Fruit fly (Drosophila melanogaster): ENCODE results near the gene Aven.

The Aven gene

DNA sequence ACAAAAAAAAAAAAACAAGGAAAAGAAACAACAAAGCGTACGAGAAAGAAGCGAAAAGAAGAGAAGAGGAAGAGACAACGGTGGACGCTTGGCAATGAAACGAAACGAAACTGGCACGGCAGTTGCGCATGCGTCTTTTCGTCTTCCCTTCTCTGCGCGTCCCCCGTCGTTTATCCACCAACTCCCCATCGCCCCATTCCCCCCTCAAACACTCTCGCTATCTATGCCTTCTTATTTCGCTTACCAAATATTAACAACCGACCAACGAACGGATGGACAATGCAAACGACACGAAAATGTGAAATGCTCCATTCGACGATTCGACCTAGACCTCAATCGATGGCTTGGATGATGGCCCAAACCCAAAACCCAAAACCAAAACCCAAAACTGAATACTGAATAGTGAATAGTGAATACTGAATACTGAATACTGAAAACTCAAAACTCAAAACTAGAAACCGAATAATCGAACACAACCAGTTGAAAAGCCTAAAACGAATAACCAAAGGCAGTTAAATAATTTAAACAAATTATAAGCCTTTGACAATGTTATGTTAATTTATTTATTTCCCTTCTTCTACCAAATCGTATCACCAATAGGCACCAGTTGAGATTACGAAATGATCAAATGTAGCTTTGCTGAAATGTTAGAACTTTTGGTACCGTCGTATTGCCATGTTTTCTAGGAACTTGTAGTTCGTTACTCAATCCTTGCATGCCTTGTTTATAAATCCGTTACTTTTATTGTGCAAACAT lies 41.3 kb upstream of the Aven start (continued):
- TF ChIP-seq CG9876 (GFP tag; optimal IDR thresholded peaks at IDR 0.05) (no peak), CG12769 (tag; optimal IDR thresholded peaks at IDR 0.05) (peak; percentile 82), Trl (optimal IDR thresholded peaks at IDR 0.05) (no peak), Trl (GFP tag; optimal IDR thresholded peaks at IDR 0.05) (no peak), CG18619 (GFP tag; optimal IDR thresholded peaks at IDR 0.05) (no peak), cad (GFP tag; optimal IDR thresholded peaks at IDR 0.05) (no peak), mirr (GFP tag; optimal IDR thresholded peaks at IDR 0.05) (peak; percentile 5), CG18476 (GFP tag; optimal IDR thresholded peaks at IDR 0.05) (no peak), chinmo (GFP tag; IDR thresholded peaks at IDR 0.05; ENCODE audit: partially characterized antibody) (0 out of 4 replicates have a peak, but pooled peaks have one; percentile 48), Hr39 (optimal IDR thresholded peaks at IDR 0.05) (no peak), Hey (tag; optimal IDR thresholded peaks at IDR 0.05) (no peak), jing (GFP tag; optimal IDR thresholded peaks at IDR 0.05) (no peak), vfl (GFP tag; optimal IDR thresholded peaks at IDR 0.05) (no peak), pros (GFP tag; optimal IDR thresholded peaks at IDR 0.05) (peak; percentile 0), Med (GFP tag) (no peak), CG4360 (GFP tag; IDR thresholded peaks at IDR 0.05) (peak; percentile 36; the same call in 1 of the 2 replicates), odd (GFP tag; optimal IDR thresholded peaks at IDR 0.05) (no peak), Bdp1 (GFP tag; optimal IDR thresholded peaks at IDR 0.05) (no peak), Bgb (GFP tag; IDR thresholded peaks at IDR 0.05; ENCODE audit: partially characterized antibody) (no peak), pita (GFP tag; optimal IDR thresholded peaks at IDR 0.05) (no peak), eyg (GFP tag; optimal IDR thresholded peaks at IDR 0.05) (no peak), gcm (GFP tag; optimal IDR thresholded peaks at IDR 0.05) (no peak), Deaf1 (tag; optimal IDR thresholded peaks at IDR 0.05) (no peak), Ets65A (GFP tag) (peak; percentile 66), CG18764 (GFP tag; optimal IDR thresholded peaks at IDR 0.05) (no peak), CG32767 (GFP tag; IDR thresholded peaks at IDR 0.05) (no peak), gem (tag; optimal IDR thresholded peaks at IDR 0.05) (no peak), stc (GFP tag; IDR thresholded peaks at IDR 0.05) (no peak), CG12071 (GFP tag; optimal IDR thresholded peaks at IDR 0.05) (no peak), D19A (tag; optimal IDR thresholded peaks at IDR 0.05) (no peak), nerfin-1 (tag; optimal IDR thresholded peaks at IDR 0.05) (no peak), kni (GFP tag; optimal IDR thresholded peaks at IDR 0.05) (peak; percentile 62), pfk (GFP tag; optimal IDR thresholded peaks at IDR 0.05) (peak; percentile 87), zen2 (GFP tag; IDR thresholded peaks at IDR 0.05; ENCODE audit: partially characterized antibody) (no peak), dmrt11E (tag; optimal IDR thresholded peaks at IDR 0.05) (no peak), CG8290 (GFP tag; optimal IDR thresholded peaks at IDR 0.05) (no peak), CG8290 (tag; optimal IDR thresholded peaks at IDR 0.05) (peak in 1 of 2 experiments; percentile 33), CG2712 (tag; optimal IDR thresholded peaks at IDR 0.05) (no peak), crol (GFP tag; IDR thresholded peaks at IDR 0.05) (peak; percentile 93), peb (GFP tag; IDR thresholded peaks at IDR 0.05) (no peak)

DNA sequence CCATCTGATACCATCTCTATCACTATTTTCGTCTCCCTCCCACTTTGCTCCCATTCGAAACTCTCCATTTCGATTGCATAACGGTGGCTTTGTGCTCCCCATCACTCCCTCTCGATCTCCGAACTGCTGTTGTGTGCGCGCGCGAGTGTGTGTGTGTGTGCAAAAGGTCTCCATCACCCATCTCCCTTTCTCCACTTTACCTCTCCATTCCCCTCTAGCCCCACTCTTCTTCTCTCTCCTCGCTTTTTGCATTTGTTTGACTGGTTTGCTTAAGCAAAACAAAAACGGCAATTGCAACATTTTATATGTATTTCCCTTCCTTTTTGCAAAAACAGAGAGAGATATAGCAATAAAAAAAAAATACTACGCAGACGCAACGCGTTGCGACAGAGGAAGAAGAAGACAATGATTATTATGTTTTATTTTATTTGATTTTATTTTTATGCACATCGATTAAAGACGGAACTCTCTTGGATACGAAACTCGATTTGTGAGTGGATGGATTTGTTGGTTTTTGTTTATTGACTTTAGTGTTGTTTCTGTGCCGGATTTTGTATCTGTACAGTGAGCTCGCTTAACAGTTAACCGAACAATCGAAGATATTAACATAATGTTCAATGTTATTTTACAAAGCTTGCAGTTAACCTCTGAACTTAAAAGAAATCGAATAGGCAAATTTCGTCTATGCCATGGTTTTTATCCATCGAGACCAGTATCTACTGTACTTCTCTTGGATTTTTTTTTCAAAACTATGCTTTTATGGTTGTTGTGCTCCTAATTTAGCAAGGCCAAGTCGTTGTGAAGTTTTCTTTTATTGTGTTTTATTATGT lies 40.4 kb upstream of the Aven start:
- TF ChIP-seq CG5953 (GFP tag; IDR thresholded peaks at IDR 0.05) (peak; percentile 25; the same call in 1 of the 2 replicates), CG6791 (GFP tag; IDR thresholded peaks at IDR 0.05; ENCODE audit: partially characterized antibody) (no peak), YL-1 (GFP tag; optimal IDR thresholded peaks at IDR 0.05) (no peak), CG7839 (tag; optimal IDR thresholded peaks at IDR 0.05) (peak; percentile 80), CG7928 (GFP tag; optimal IDR thresholded peaks at IDR 0.05) (peak; percentile 33), CG33557 (GFP tag; optimal IDR thresholded peaks at IDR 0.05) (peak; percentile 26), Hand (GFP tag; optimal IDR thresholded peaks at IDR 0.05) (peak; percentile 58), D19B (GFP tag; optimal IDR thresholded peaks at IDR 0.05) (peak; percentile 52), Max (GFP tag; optimal IDR thresholded peaks at IDR 0.05) (peak; percentile 15), CG18011 (GFP tag; optimal IDR thresholded peaks at IDR 0.05) (peak; percentile 60), CG15696 (tag; optimal IDR thresholded peaks at IDR 0.05) (peak; percentile 12)
